Worm (Caenorhabditis elegans) whole organism, L4/young adult: ENCODE results near the gene F20B6.4.

ENCODE experiments used
- W03F9.2 ChIP-seq: fragments of 150-350 bp; optimal IDR thresholded peaks from 2 replicates; lab custom pipeline; 2014; ENCODE audit warnings: missing biosample characterization, missing genetic modification characterization
- dao-5 ChIP-seq: sonication (generic microtip); optimal IDR thresholded peaks from 2 replicates; lab custom pipeline; 2016; ENCODE audit warnings: missing genotype, missing genetic modification characterization, moderate library complexity, missing compliant biosample characterization
- him-1 ChIP-seq: sonication (generic microtip); optimal IDR thresholded peaks from 2 replicates; lab custom pipeline; 2016; ENCODE audit warnings: missing genotype, missing genetic modification reagents, missing genetic modification characterization, missing compliant biosample characterization

DNA sequence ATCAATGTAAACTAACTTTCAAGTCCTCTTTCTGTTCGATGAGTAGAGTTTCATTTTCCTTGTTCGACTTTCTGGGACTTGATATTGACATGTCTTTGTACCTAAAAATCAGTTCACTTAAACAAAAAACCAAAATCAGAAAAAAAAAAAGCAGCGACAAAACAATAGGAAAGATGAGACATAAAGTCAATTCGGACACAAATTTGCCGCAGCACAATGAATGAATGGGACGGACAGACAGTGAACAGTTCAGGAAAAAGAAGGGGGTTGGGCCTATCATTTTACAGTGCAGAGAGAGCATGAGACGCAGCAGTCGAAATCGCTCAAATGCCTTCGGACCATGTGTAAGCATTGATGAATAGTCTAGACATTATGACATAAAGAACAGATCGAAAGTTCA lies 9.7 kb downstream of the F20B6.4 start, which contains the start of gene mrp-6:
- no peak for TF ChIP-seq dao-5 (tag; lab: Kevin White, UChicago)
- no peak for TF ChIP-seq him-1
- TF ChIP-seq W03F9.2 (tag; lab: Kevin White, UChicago), result no peak
